Fruit fly (Drosophila melanogaster): ENCODE results near the gene CG6683.

DNA sequence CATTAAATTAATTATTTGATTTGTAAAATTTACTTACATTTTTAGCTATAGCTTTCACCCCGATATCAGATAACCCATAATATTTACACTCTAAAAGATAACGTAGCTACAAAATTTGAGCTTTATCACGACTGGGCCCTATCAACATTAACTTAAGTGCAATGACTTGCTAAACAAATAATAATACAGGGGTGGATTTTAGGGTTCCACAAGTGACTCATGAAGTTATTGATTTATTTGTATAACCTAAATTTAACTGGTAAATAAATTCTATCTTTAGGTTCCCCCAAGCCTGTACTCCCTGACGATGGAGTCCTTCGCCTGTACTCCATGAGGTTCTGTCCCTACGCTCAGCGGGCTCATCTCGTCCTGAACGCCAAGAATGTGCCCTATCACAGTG is 4.5 kb upstream of the CG6683 start:
- no peak for TF ChIP-seq CG14655 (GFP tag; optimal IDR thresholded peaks at IDR 0.05)
- TF ChIP-seq CG4496 (GFP tag; IDR thresholded peaks at IDR 0.05) = no peak

Data from whole organism, pupa.